Fruit fly (Drosophila melanogaster): Measurements from ENCODE around the gene wnd.

Gene wnd

dm6 chr3L:19590422-19590821 lies 45.2 kb downstream of the wnd start, which contains the start of gene CG14100 (continued):
- TF ChIP-seq Spps (tag; optimal IDR thresholded peaks at IDR 0.05) (peak; percentile 100), HLH54F (GFP tag; optimal IDR thresholded peaks at IDR 0.05) (peak; percentile 100), CG4820 (GFP tag; optimal IDR thresholded peaks at IDR 0.05) (peak; percentile 100), CG10267 (tag; optimal IDR thresholded peaks at IDR 0.05) (peak; percentile 100), CkIIα-i1 (GFP tag; IDR thresholded peaks at IDR 0.05) (peak; percentile 100), dysf (GFP tag; IDR thresholded peaks at IDR 0.05) (peak; percentile 100), org-1 (GFP tag; optimal IDR thresholded peaks at IDR 0.05) (peak; percentile 100), CG2875 (GFP tag; optimal IDR thresholded peaks at IDR 0.05) (peak; percentile 100), eve (GFP tag; optimal IDR thresholded peaks at IDR 0.05) (peak in 1 of 2 experiments; percentile 91), ind (GFP tag; optimal IDR thresholded peaks at IDR 0.05) (peak; percentile 100), MBD-R2 (GFP tag; IDR thresholded peaks at IDR 0.05) (peak; percentile 100), ATbp (GFP tag; optimal IDR thresholded peaks at IDR 0.05) (peak; percentile 100), Fer3 (tag; optimal IDR thresholded peaks at IDR 0.05) (peak; percentile 100), esg (GFP tag; conservative IDR thresholded peaks at IDR 0.05) (peak; percentile 100), CG32767 (GFP tag; IDR thresholded peaks at IDR 0.05) (peak; percentile 100), gem (tag; optimal IDR thresholded peaks at IDR 0.05) (peak; percentile 100), CG14014 (GFP tag; IDR thresholded peaks at IDR 0.05) (peak; percentile 100), tll (GFP tag; optimal IDR thresholded peaks at IDR 0.05) (peak in 1 of 2 experiments; percentile 95), jigr1 (GFP tag; IDR thresholded peaks at IDR 0.05) (peak; percentile 100), CG4404 (GFP tag; IDR thresholded peaks at IDR 0.05) (peak; percentile 100), CG6683 (GFP tag; optimal IDR thresholded peaks at IDR 0.05) (peak; percentile 99), CG15073 (GFP tag; optimal IDR thresholded peaks at IDR 0.05) (peak; percentile 97), CG17359 (tag; optimal IDR thresholded peaks at IDR 0.05) (peak; percentile 100), CG13624 (GFP tag; optimal IDR thresholded peaks at IDR 0.05) (peak; percentile 100), Nf-YC (tag; optimal IDR thresholded peaks at IDR 0.05) (peak; percentile 97), CG7372 (GFP tag; IDR thresholded peaks at IDR 0.05) (peak; percentile 100), Meics (GFP tag; optimal IDR thresholded peaks at IDR 0.05) (peak; percentile 100), Ada2b (GFP tag; IDR thresholded peaks at IDR 0.05) (peak; percentile 100), tgo (GFP tag; IDR thresholded peaks at IDR 0.05) (peak; percentile 100), CG14050 (GFP tag; IDR thresholded peaks at IDR 0.05) (peak; percentile 100), CG30403 (GFP tag; optimal IDR thresholded peaks at IDR 0.05) (peak; percentile 100), CG14710 (tag; optimal IDR thresholded peaks at IDR 0.05) (peak; percentile 99), corto (GFP tag; optimal IDR thresholded peaks at IDR 0.05) (peak; percentile 100), sqz (GFP tag; optimal IDR thresholded peaks at IDR 0.05) (peak; percentile 100), CG14441 (GFP tag; IDR thresholded peaks at IDR 0.05) (peak; percentile 100), CG5180 (GFP tag; optimal IDR thresholded peaks at IDR 0.05) (peak; percentile 96), Max (GFP tag; optimal IDR thresholded peaks at IDR 0.05) (peak; percentile 100), CG10543 (GFP tag; optimal IDR thresholded peaks at IDR 0.05) (peak; percentile 100), salm (tag; optimal IDR thresholded peaks at IDR 0.05) (peak; percentile 100), sens (GFP tag) (peak; percentile 100), CG15269 (tag; optimal IDR thresholded peaks at IDR 0.05) (peak; percentile 100), Rx (GFP tag; IDR thresholded peaks at IDR 0.05) (peak; percentile 100), bab2 (GFP tag; optimal IDR thresholded peaks at IDR 0.05) (peak; percentile 100), bcd (GFP tag; optimal IDR thresholded peaks at IDR 0.05) (peak; percentile 100), CG10209 (GFP tag; optimal IDR thresholded peaks at IDR 0.05) (peak; percentile 100), CG14667 (GFP tag; IDR thresholded peaks at IDR 0.05) (peak; percentile 100), ken (GFP tag; IDR thresholded peaks at IDR 0.05) (peak; percentile 100), Fer1 (GFP tag; optimal IDR thresholded peaks at IDR 0.05) (peak; percentile 100), insv (GFP tag; optimal IDR thresholded peaks at IDR 0.05) (peak; percentile 91 to 93), gfzf (GFP tag; optimal IDR thresholded peaks at IDR 0.05) (peak; percentile 58), Gug (GFP tag; IDR thresholded peaks at IDR 0.05) (peak; percentile 100)

Data from whole organism, embryonic.